Fruit fly (Drosophila melanogaster): Measurements from ENCODE around the gene Pmvk.

Gene Pmvk

DNA sequence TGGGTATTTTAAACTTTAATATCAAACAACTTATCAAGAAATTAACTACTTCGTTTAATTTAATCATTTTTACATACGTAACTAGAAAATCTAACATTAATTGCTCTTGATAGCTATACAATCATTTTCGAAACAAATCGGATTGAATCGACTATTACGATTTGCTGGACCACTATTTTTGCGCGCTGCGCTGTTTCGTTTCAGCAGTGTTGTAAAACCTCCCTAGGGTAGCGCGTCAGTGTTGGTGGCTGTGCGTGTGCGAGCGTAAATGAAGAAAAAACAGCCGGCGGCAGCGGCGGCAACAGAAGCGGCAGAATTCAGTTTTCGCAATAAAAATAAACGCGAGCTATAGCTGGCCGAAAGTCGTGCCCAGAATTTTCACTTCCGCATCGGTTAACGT is 46.9 kb downstream of the Pmvk start, which contains the start of gene CG33116 (continued):
- TF ChIP-seq ATbp (GFP tag; optimal IDR thresholded peaks at IDR 0.05) (peak; percentile 75), sug (tag; optimal IDR thresholded peaks at IDR 0.05) (peak; percentile 60), zen2 (GFP tag; IDR thresholded peaks at IDR 0.05; ENCODE audit: partially characterized antibody) (no peak), trem (tag; optimal IDR thresholded peaks at IDR 0.05) (peak; percentile 83), CG14965 (GFP tag; optimal IDR thresholded peaks at IDR 0.05; ENCODE audit: borderline replicate concordance) (peak; percentile 44), CG9609 (GFP tag; optimal IDR thresholded peaks at IDR 0.05) (peak; percentile 83), ERR (GFP tag; optimal IDR thresholded peaks at IDR 0.05) (peak; percentile 60), sim (GFP tag; IDR thresholded peaks at IDR 0.05) (0 out of 2 replicates have a peak, but pooled peaks have one; percentile 52), fd3F (GFP tag; optimal IDR thresholded peaks at IDR 0.05) (peak; percentile 10), CG1233 (GFP tag; optimal IDR thresholded peaks at IDR 0.05) (peak; percentile 80), pzg (GFP tag; optimal IDR thresholded peaks at IDR 0.05) (peak; percentile 63), pita (GFP tag; optimal IDR thresholded peaks at IDR 0.05) (no peak), Dip3 (GFP tag; optimal IDR thresholded peaks at IDR 0.05) (peak; percentile 85), CG14441 (GFP tag; IDR thresholded peaks at IDR 0.05) (peak; percentile 71), B-H2 (GFP tag; optimal IDR thresholded peaks at IDR 0.05) (peak; percentile 78), so (GFP tag; IDR thresholded peaks at IDR 0.05) (peak; percentile 71; the same call in 2 of the 3 replicates), gro (GFP tag; optimal IDR thresholded peaks at IDR 0.05) (peak; percentile 86), CG30020 (tag; optimal IDR thresholded peaks at IDR 0.05) (peak; percentile 61), CG12391 (tag; optimal IDR thresholded peaks at IDR 0.05) (peak; percentile 85), chinmo (GFP tag; IDR thresholded peaks at IDR 0.05; ENCODE audit: partially characterized antibody) (0 out of 4 replicates have a peak, but pooled peaks have one; percentile 46), Gsc (GFP tag; IDR thresholded peaks at IDR 0.05) (no peak), Med (GFP tag) (peak; percentile 98), D (optimal IDR thresholded peaks at IDR 0.05) (no peak), D (GFP tag; optimal IDR thresholded peaks at IDR 0.05) (peak; percentile 63), CG3281 (GFP tag; optimal IDR thresholded peaks at IDR 0.05) (peak; percentile 74), Poxn (GFP tag; IDR thresholded peaks at IDR 0.05) (no peak), MTF-1 (GFP tag; optimal IDR thresholded peaks at IDR 0.05; ENCODE audit: borderline replicate concordance) (peak; percentile 77), CHES-1-like (GFP tag; optimal IDR thresholded peaks at IDR 0.05) (peak; percentile 81), CG30431 (GFP tag; optimal IDR thresholded peaks at IDR 0.05) (peak; percentile 70), HmgZ (tag; optimal IDR thresholded peaks at IDR 0.05) (peak; percentile 89), gcm (GFP tag; optimal IDR thresholded peaks at IDR 0.05) (peak; percentile 72), CG3995 (GFP tag; optimal IDR thresholded peaks at IDR 0.05) (peak; percentile 51), CG8359 (GFP tag; optimal IDR thresholded peaks at IDR 0.05; ENCODE audit: borderline replicate concordance) (peak; percentile 42), Vsx1 (GFP tag; optimal IDR thresholded peaks at IDR 0.05) (peak; percentile 38), zf30C (GFP tag; optimal IDR thresholded peaks at IDR 0.05) (no peak), schlank (tag; optimal IDR thresholded peaks at IDR 0.05) (peak; percentile 69), CG5245 (GFP tag; optimal IDR thresholded peaks at IDR 0.05) (peak; percentile 76), Atf-2 (GFP tag; optimal IDR thresholded peaks at IDR 0.05) (peak; percentile 65), Sin3A (optimal IDR thresholded peaks at IDR 0.05) (peak; percentile 80), CG8924 (tag; optimal IDR thresholded peaks at IDR 0.05) (peak; percentile 79), pnt (GFP tag; optimal IDR thresholded peaks at IDR 0.05) (peak; percentile 63), Myb (GFP tag; optimal IDR thresholded peaks at IDR 0.05) (peak; percentile 85), CG12219 (GFP tag; optimal IDR thresholded peaks at IDR 0.05) (peak; percentile 74), Lpt (GFP tag; optimal IDR thresholded peaks at IDR 0.05) (no peak), CG33213 (GFP tag; optimal IDR thresholded peaks at IDR 0.05) (peak; percentile 83), CG16813 (GFP tag; IDR thresholded peaks at IDR 0.05; ENCODE audit: partially characterized antibody) (no peak), CG3847 (GFP tag; IDR thresholded peaks at IDR 0.05) (peak; percentile 83), CG11398 (GFP tag; optimal IDR thresholded peaks at IDR 0.05) (peak; percentile 60), lmd (GFP tag; IDR thresholded peaks at IDR 0.05) (peak; percentile 83), abd-A (tag; optimal IDR thresholded peaks at IDR 0.05) (no peak), ham (GFP tag; IDR thresholded peaks at IDR 0.05) (no peak)

Measured in whole organism, embryonic.